Worm (Caenorhabditis elegans): ENCODE measurements around the gene K10G6.5.

ce11 chrII:3992660-3993245 lies 5.7 kb downstream of the K10G6.5 start, which contains the start of gene Y14H12A.1:
- no peak for TF ChIP-seq ama-1 (optimal IDR thresholded peaks at IDR 0.05)
- no peak for TF ChIP-seq B0310.2 (tag; optimal IDR thresholded peaks at IDR 0.05)
- TF ChIP-seq tra-4 (tag; optimal IDR thresholded peaks at IDR 0.05), result no peak
- TF ChIP-seq hmg-4 (GFP tag; optimal IDR thresholded peaks at IDR 0.05), result no peak
- no peak for TF ChIP-seq flt-1 (GFP tag; IDR thresholded peaks at IDR 0.05)
- TF ChIP-seq pes-1 (GFP tag; IDR thresholded peaks at IDR 0.05), result no peak
- no peak for TF ChIP-seq aly-1 (tag; optimal IDR thresholded peaks at IDR 0.05)
- TF ChIP-seq F13C5.2 (tag; optimal IDR thresholded peaks at IDR 0.05), result no peak
- no peak for TF ChIP-seq hmbx-1 (tag; optimal IDR thresholded peaks at IDR 0.05)
- no peak for TF ChIP-seq tbx-11 (GFP tag; IDR thresholded peaks at IDR 0.05)
- TF ChIP-seq ets-7 (tag; optimal IDR thresholded peaks at IDR 0.05), result no peak

Measured in whole organism, early embryonic.